Worm (Caenorhabditis elegans) whole organism, L3 larva: ENCODE results near the gene H12I13.1.

Experiments
- R02D3.7 ChIP-seq: fragments of 150-350 bp; optimal IDR thresholded peaks from 2 replicates; lab custom pipeline; 2014; ENCODE audit warnings: missing biosample characterization, missing genetic modification characterization
- ZK546.5 ChIP-seq: sonication (generic microtip); optimal IDR thresholded peaks from 2 replicates; lab custom pipeline; 2017; ENCODE audit warnings: missing biosample characterization, missing genetic modification characterization
- aly-2 ChIP-seq: fragments of 150-350 bp; optimal IDR thresholded peaks from 2 replicates; lab custom pipeline; 2014; ENCODE audit warnings: missing biosample characterization, missing genetic modification characterization
- ama-1 ChIP-seq: fragments of 150-350 bp; optimal IDR thresholded peaks from 2 replicates; lab custom pipeline; 2018
- ceh-16 ChIP-seq: sonication (generic microtip); optimal IDR thresholded peaks from 2 replicates; lab custom pipeline; 2017; ENCODE audit warnings: missing biosample characterization, missing genetic modification characterization
- ceh-28 ChIP-seq: fragments of 150-350 bp; optimal IDR thresholded peaks from 2 replicates; lab custom pipeline; 2014; ENCODE audit warnings: missing biosample characterization, missing genetic modification reagents, missing genetic modification characterization
- ceh-82 ChIP-seq: fragments of 150-350 bp; optimal IDR thresholded peaks from 2 replicates; lab custom pipeline; 2014; ENCODE audit warnings: missing biosample characterization, missing genetic modification characterization
- ceh-9 ChIP-seq: sonication (generic microtip); optimal IDR thresholded peaks from 2 replicates; lab custom pipeline; 2018; ENCODE audit warnings: missing biosample characterization, missing genetic modification characterization
- daf-12 ChIP-seq: fragments of 150-350 bp; optimal IDR thresholded peaks from 2 replicates; lab custom pipeline; 2014; ENCODE audit warnings: missing biosample characterization, missing genetic modification reagents, missing genetic modification characterization
- egl-27 ChIP-seq: sonication (generic microtip); optimal IDR thresholded peaks from 4 replicates; lab custom pipeline; 2017; ENCODE audit warnings: missing biosample characterization, missing genetic modification reagents, missing genetic modification characterization
- egl-5 ChIP-seq: fragments of 150-350 bp; optimal IDR thresholded peaks from 2 replicates; lab custom pipeline; 2017; ENCODE audit warnings: missing biosample characterization, missing genetic modification reagents, missing genetic modification characterization, inconsistent platforms
- elt-1 ChIP-seq: fragments of 150-350 bp; optimal IDR thresholded peaks from 2 replicates; lab custom pipeline; 2014; ENCODE audit warnings: missing biosample characterization, missing genetic modification characterization
- elt-2 ChIP-seq: sonication (generic microtip); optimal IDR thresholded peaks from 2 replicates; lab custom pipeline; 2016; ENCODE audit warnings: missing genetic modification reagents, mild to moderate bottlenecking, missing genetic modification characterization, missing compliant biosample characterization
- elt-3 ChIP-seq, 3 experiments: fragments of 150-350 bp in 1 of 3; sonication (generic microtip) in 2 of 3; optimal IDR thresholded peaks; 2 replicates in 2 of 3; 4 replicates in 1 of 3; lab custom pipeline; 2014 to 2017; ENCODE audit warnings: missing biosample characterization in 3 of 3, missing genetic modification characterization in 3 of 3
- eor-1 ChIP-seq, 2 experiments: fragments of 150-350 bp; optimal IDR thresholded peaks; 2 replicates each; lab custom pipeline; 2014 to 2018; ENCODE audit warnings: missing biosample characterization in 2 of 2, missing genetic modification characterization in 2 of 2
- fkh-10 ChIP-seq: sonication (generic microtip); optimal IDR thresholded peaks from 2 replicates; lab custom pipeline; 2017; ENCODE audit warnings: missing biosample characterization, missing genetic modification reagents, missing genetic modification characterization
- fkh-2 ChIP-seq: fragments of 150-350 bp; optimal IDR thresholded peaks from 2 replicates; lab custom pipeline; 2014; ENCODE audit warnings: missing biosample characterization, missing genetic modification reagents, missing genetic modification characterization
- fos-1 ChIP-seq: fragments of 150-350 bp; optimal IDR thresholded peaks from 2 replicates; lab custom pipeline; 2014; ENCODE audit warnings: missing biosample characterization, missing genetic modification characterization
- hmg-11 ChIP-seq: sonication (generic microtip); optimal IDR thresholded peaks from 2 replicates; lab custom pipeline; 2016; ENCODE audit warnings: missing genetic modification characterization, missing compliant biosample characterization
- jun-1 ChIP-seq: fragments of 150-350 bp; optimal IDR thresholded peaks from 2 replicates; lab custom pipeline; 2014; ENCODE audit warnings: missing biosample characterization, missing genetic modification reagents, missing genetic modification characterization
- lin-15B ChIP-seq: fragments of 150-350 bp; optimal IDR thresholded peaks from 2 replicates; lab custom pipeline; 2014; ENCODE audit warnings: missing biosample characterization, missing genetic modification characterization
- lin-39 ChIP-seq: fragments of 150-350 bp; optimal IDR thresholded peaks from 2 replicates; lab custom pipeline; 2018; ENCODE audit warnings: missing biosample characterization, missing genetic modification reagents, missing genetic modification characterization
- lsy-12 ChIP-seq: sonication (generic microtip); optimal IDR thresholded peaks from 2 replicates; lab custom pipeline; 2016; ENCODE audit warnings: mild to moderate bottlenecking, missing genetic modification characterization, missing compliant biosample characterization
- mdl-1 ChIP-seq: fragments of 150-350 bp; optimal IDR thresholded peaks from 2 replicates; lab custom pipeline; 2014; ENCODE audit warnings: missing biosample characterization, missing genetic modification characterization
- mml-1 ChIP-seq: fragments of 150-350 bp; sonication (generic microtip); optimal IDR thresholded peaks from 3 replicates; lab custom pipeline; 2014; ENCODE audit warnings: missing biosample characterization, missing genetic modification characterization
- nfya-1 ChIP-seq: sonication (generic microtip); optimal IDR thresholded peaks from 2 replicates; lab custom pipeline; 2017; ENCODE audit warnings: missing genetic modification characterization, mild to moderate bottlenecking, missing compliant biosample characterization, antibody characterized with exemption, moderate library complexity; ENCODE audit not compliant: insufficient read depth
- nhr-11 ChIP-seq: fragments of 150-350 bp; optimal IDR thresholded peaks from 2 replicates; lab custom pipeline; 2014; ENCODE audit warnings: missing biosample characterization, missing genetic modification characterization
- nhr-12 ChIP-seq: fragments of 150-350 bp; optimal IDR thresholded peaks from 2 replicates; lab custom pipeline; 2014; ENCODE audit warnings: missing biosample characterization, missing genetic modification characterization
- nhr-23 ChIP-seq: fragments of 150-350 bp; optimal IDR thresholded peaks from 2 replicates; lab custom pipeline; 2014; ENCODE audit warnings: missing biosample characterization, missing genetic modification reagents, missing genetic modification characterization
- nhr-237 ChIP-seq: fragments of 150-350 bp; optimal IDR thresholded peaks from 2 replicates; lab custom pipeline; 2014; ENCODE audit warnings: missing biosample characterization, missing genetic modification characterization
- nhr-25 ChIP-seq: sonication (generic microtip); optimal IDR thresholded peaks from 2 replicates; lab custom pipeline; 2017; ENCODE audit warnings: missing biosample characterization, missing genetic modification characterization
- nhr-28 ChIP-seq: fragments of 150-350 bp; optimal IDR thresholded peaks from 2 replicates; lab custom pipeline; 2014; ENCODE audit warnings: missing biosample characterization, missing genetic modification characterization
- nhr-43 ChIP-seq: sonication (generic microtip); optimal IDR thresholded peaks from 2 replicates; lab custom pipeline; 2016; ENCODE audit warnings: mild to moderate bottlenecking, missing genetic modification characterization, missing compliant biosample characterization; ENCODE audit not compliant: poor library complexity, severe bottlenecking
- nhr-67 ChIP-seq: fragments of 150-350 bp; optimal IDR thresholded peaks from 2 replicates; lab custom pipeline; 2014; ENCODE audit warnings: missing biosample characterization, missing genetic modification characterization
- nhr-76 ChIP-seq: fragments of 150-350 bp; sonication (generic microtip); optimal IDR thresholded peaks from 5 replicates; lab custom pipeline; 2014; ENCODE audit warnings: missing biosample characterization, missing genetic modification characterization
- nhr-77 ChIP-seq: fragments of 150-350 bp; optimal IDR thresholded peaks from 2 replicates; lab custom pipeline; 2014; ENCODE audit warnings: missing biosample characterization, missing genetic modification characterization
- pha-4 ChIP-seq: fragments of 150-350 bp; optimal IDR thresholded peaks from 2 replicates; lab custom pipeline; 2014; ENCODE audit warnings: missing biosample characterization, missing genetic modification reagents, missing genetic modification characterization
- pqm-1 ChIP-seq: fragments of 150-350 bp; optimal IDR thresholded peaks from 2 replicates; lab custom pipeline; 2017; ENCODE audit warnings: missing biosample characterization, missing genetic modification characterization, inconsistent platforms
- sea-2 ChIP-seq: fragments of 150-350 bp; sonication (generic microtip); optimal IDR thresholded peaks from 4 replicates; lab custom pipeline; 2014; ENCODE audit warnings: missing biosample characterization, missing genetic modification reagents, missing genetic modification characterization
- skn-1 ChIP-seq: fragments of 150-350 bp; optimal IDR thresholded peaks from 2 replicates; lab custom pipeline; 2014; ENCODE audit warnings: missing biosample characterization, missing genetic modification characterization
- snpc-4 ChIP-seq: fragments of 150-350 bp; optimal IDR thresholded peaks from 2 replicates; lab custom pipeline; 2014; ENCODE audit warnings: missing biosample characterization, missing genetic modification characterization
- tbx-2 ChIP-seq: sonication (generic microtip); optimal IDR thresholded peaks from 2 replicates; lab custom pipeline; 2016; ENCODE audit warnings: mild to moderate bottlenecking, missing genetic modification characterization, missing compliant biosample characterization
- unc-39 ChIP-seq: sonication (generic microtip); optimal IDR thresholded peaks from 4 replicates; lab custom pipeline; 2017; ENCODE audit warnings: missing biosample characterization, missing genetic modification characterization
- unc-62 ChIP-seq: fragments of 150-350 bp; sonication (generic microtip); optimal IDR thresholded peaks from 4 replicates; lab custom pipeline; 2014; ENCODE audit warnings: missing biosample characterization, missing genetic modification reagents, missing genetic modification characterization
- zag-1 ChIP-seq: fragments of 150-350 bp; optimal IDR thresholded peaks from 2 replicates; lab custom pipeline; 2014; ENCODE audit warnings: missing biosample characterization, missing genetic modification characterization
- ztf-11 ChIP-seq: fragments of 150-350 bp; optimal IDR thresholded peaks from 2 replicates; lab custom pipeline; 2014; ENCODE audit warnings: missing biosample characterization, missing genetic modification characterization

The H12I13.1 gene

DNA sequence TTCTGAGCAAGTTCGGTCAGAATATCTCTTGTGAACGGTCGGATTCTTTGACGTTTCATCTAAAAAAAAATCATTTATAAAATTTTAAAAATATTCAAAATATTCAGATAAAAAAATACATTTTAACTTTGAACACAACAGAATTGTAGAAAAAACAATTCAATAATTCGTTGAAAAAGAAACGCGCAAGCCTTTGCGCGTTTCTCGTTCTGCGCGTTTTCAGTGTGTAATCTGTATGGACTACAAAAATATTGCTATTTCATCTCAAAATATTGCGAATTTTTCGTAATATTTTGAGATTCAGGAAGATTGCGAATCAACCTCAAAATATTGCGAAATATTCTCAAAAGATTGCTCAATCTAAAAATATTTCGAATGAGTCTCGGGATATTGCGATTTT, 11.0 kb downstream of the H12I13.1 start, which contains the start of gene R12C12.7:
R12C12.7 (minus strand) TSS at position 59 of the 400 bp plus-strand sequence.
- TF ChIP-seq nhr-23 (tag; lab: Kevin White, UChicago) (peak; percentile 4), ztf-11 (no peak), elt-2 (tag; lab: Kevin White, UChicago) (peak; percentile 3), pqm-1 (tag; lab: Kevin White, UChicago) (peak; percentile 79)
- TF ChIP-seq, all 47 proteins: peak for 3

ce11 chrII:6050120-6050519, 16.8 kb downstream of the H12I13.1 start, which contains the start of gene gldc-1:
TSS of gene gldc-1 (plus strand) at chrII:6050420.
- TF ChIP-seq pqm-1 (tag; lab: Kevin White, UChicago) (peak; percentile 50), egl-27 (tag; lab: Kevin White, UChicago) (no peak), tbx-2 (tag; lab: Kevin White, UChicago) (no peak), skn-1 (no peak)

DNA sequence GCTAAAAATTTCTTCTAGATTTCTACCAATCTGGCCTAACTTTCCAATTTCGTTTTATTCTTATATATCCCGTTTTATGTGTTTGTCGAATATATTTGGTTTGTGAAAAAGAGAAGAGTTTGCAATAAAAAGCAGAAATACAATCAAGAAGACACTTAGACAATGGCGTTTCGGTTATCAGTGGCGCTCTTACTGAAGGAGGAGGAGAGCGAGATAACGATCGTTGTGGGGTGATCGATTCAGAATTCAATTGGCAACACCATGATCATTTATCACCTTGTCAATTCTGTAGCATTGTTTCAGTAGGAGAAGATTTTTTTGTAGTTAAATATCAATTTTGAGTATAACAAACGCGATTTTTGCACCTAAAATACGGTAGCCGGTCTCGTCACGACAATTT, 17.4 kb downstream of the H12I13.1 start:
- peak; percentile 89 for TF ChIP-seq elt-2 (tag; lab: Kevin White, UChicago)
- TF ChIP-seq nhr-43: no peak
- peak; percentile 79 for TF ChIP-seq pqm-1 (tag; lab: Kevin White, UChicago)

DNA sequence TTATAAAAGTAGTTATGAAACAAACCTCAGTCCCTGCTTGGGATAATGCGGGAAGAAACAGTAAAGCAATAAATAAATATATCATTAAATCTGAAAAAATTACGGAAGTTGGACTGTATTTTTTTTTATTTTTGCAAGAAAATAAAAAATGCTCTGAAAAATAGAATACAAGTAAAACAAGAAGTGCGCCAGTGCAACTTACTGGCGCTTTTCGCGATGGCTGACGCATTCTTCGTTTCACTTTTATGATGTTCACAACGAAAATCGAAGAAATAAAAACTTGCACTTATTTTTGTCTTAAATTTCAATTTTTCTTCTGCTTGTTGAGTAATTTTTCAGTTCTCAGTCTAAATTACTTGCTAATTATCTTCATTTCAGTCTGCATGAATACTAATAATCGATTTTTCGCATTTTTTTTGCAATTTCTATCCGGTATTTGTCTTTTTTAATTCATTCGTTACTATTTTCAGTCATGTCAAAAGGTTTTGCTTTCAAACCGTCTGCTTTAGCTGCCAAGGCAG, 19.3 kb downstream of the H12I13.1 start, which contains the start of the genes R12C12.6 and ran-5:
R12C12.6 (minus strand) TSS at position 229 of the 521 bp plus-strand sequence.
ran-5 (plus strand) TSS at position 471 of the 521 bp plus-strand sequence.
- TF ChIP-seq elt-2 (tag; lab: Kevin White, UChicago) (peak; percentile 59), lin-15B (tag; lab: Kevin White, UChicago) (peak; percentile 84), daf-12 (no peak), elt-3 (tag; optimal IDR thresholded peaks at IDR 0.05; lab: Kevin White, UChicago) (no peak), nhr-77 (tag; lab: Kevin White, UChicago) (no peak), nhr-25 (tag; lab: Kevin White, UChicago) (peak; percentile 74), lsy-12 (tag; lab: Kevin White, UChicago) (peak; percentile 79), nhr-237 (no peak), skn-1 (peak; percentile 40), aly-2 (tag; lab: Kevin White, UChicago) (peak; percentile 1), unc-62 (GFP tag; lab: Kevin White, UChicago) (no peak), egl-5 (tag; lab: Kevin White, UChicago) (peak; percentile 20), nhr-11 (peak; percentile 35), pha-4 (tag; lab: Kevin White, UChicago) (peak; percentile 83), ama-1 (no peak), hmg-11 (tag; lab: Kevin White, UChicago) (peak; percentile 70), fkh-2 (tag; lab: Kevin White, UChicago) (no peak), fkh-10 (peak; percentile 16), fos-1 (tag; lab: Kevin White, UChicago) (no peak), zag-1 (tag; lab: Kevin White, UChicago) (no peak), unc-39 (tag; lab: Kevin White, UChicago) (no peak), R02D3.7 (tag; lab: Kevin White, UChicago) (peak; percentile 67), ceh-16 (tag; lab: Kevin White, UChicago) (no peak), nhr-67 (no peak), elt-1 (tag; lab: Kevin White, UChicago) (no peak), nhr-43 (peak; percentile 85), egl-27 (tag; lab: Kevin White, UChicago) (no peak), nhr-12 (tag; lab: Kevin White, UChicago) (no peak), jun-1 (tag; lab: Kevin White, UChicago) (peak; percentile 52), eor-1 (tag; optimal IDR thresholded peaks at IDR 0.05; lab: Kevin White, UChicago) (no peak), mdl-1 (no peak), ZK546.5 (peak; percentile 20), snpc-4 (tag; lab: Kevin White, UChicago) (peak; percentile 87), tbx-2 (tag; lab: Kevin White, UChicago) (peak; percentile 76), lin-39 (tag; lab: Kevin White, UChicago) (peak; percentile 18), nhr-76 (no peak), ztf-11 (no peak), ceh-82 (tag; lab: Kevin White, UChicago) (no peak), pqm-1 (tag; lab: Kevin White, UChicago) (no peak), nhr-23 (tag; lab: Kevin White, UChicago) (peak; percentile 90), nhr-28 (tag; lab: Kevin White, UChicago) (no peak), nfya-1 (peak; percentile 76), sea-2 (GFP tag; lab: Kevin White, UChicago) (no peak), ceh-28 (tag; lab: Kevin White, UChicago) (peak; percentile 62), ceh-9 (no peak), mml-1 (no peak)
